Fruit fly (Drosophila melanogaster) whole organism, embryonic: ENCODE data around the gene natalisin.

Experiments used
- Aef1 ChIP-seq: fragments of 200-800 bp; sonication (Bioruptor generic); IDR thresholded peaks from 3 replicates; pipeline ENCODE4 v1.3.6; 2022; ENCODE audit warnings: missing biosample characterization, missing genetic modification characterization
- Atf-2 ChIP-seq: fragments of 200-800 bp; sonication (Bioruptor generic); optimal IDR thresholded peaks from 2 replicates; lab custom pipeline; 2016; ENCODE audit warnings: missing biosample characterization, missing genetic modification characterization
- Atf3 ChIP-seq: fragments of 200-800 bp; sonication (Bioruptor generic); optimal IDR thresholded peaks from 3 replicates; lab custom pipeline; 2016; ENCODE audit warnings: missing biosample characterization, missing genetic modification characterization
- Atf6 ChIP-seq: fragments of 200-800 bp; sonication (Bioruptor generic); IDR thresholded peaks from 2 replicates; pipeline ENCODE4 v1.3.6; 2022; ENCODE audit warnings: missing biosample characterization, missing genetic modification characterization
- Bgb ChIP-seq: fragments of 200-800 bp; sonication (Bioruptor generic); IDR thresholded peaks from 2 replicates; pipeline ENCODE4 v1.3.6; 2022; ENCODE audit warnings: missing biosample characterization, missing genetic modification characterization; ENCODE audit not compliant: partially characterized antibody
- Bteb2 ChIP-seq: fragments of 200-800 bp; sonication (Bioruptor generic); optimal IDR thresholded peaks from 2 replicates; lab custom pipeline; 2016; ENCODE audit warnings: missing biosample characterization, missing genetic modification characterization
- CG11247 ChIP-seq: fragments of 200-800 bp; sonication (Bioruptor generic); IDR thresholded peaks from 2 replicates; pipeline ENCODE4 v1.3.6; 2022; ENCODE audit warnings: missing biosample characterization, missing genetic modification characterization
- CG16813 ChIP-seq: fragments of 200-800 bp; sonication (Bioruptor generic); IDR thresholded peaks from 3 replicates; pipeline ENCODE4 v1.3.6; 2022; ENCODE audit warnings: missing biosample characterization, missing genetic modification characterization; ENCODE audit not compliant: partially characterized antibody
- CG17802 ChIP-seq: fragments of 200-800 bp; sonication (Bioruptor generic); optimal IDR thresholded peaks from 2 replicates; lab custom pipeline; 2018; ENCODE audit warnings: missing biosample characterization, mild to moderate bottlenecking, missing genetic modification characterization, moderate library complexity
- CG17829 ChIP-seq: fragments of 200-800 bp; optimal IDR thresholded peaks from 2 replicates; lab custom pipeline; 2019; ENCODE audit warnings: missing biosample characterization, mild to moderate bottlenecking, missing genetic modification characterization, moderate library complexity
- CG18619 ChIP-seq: fragments of 200-800 bp; sonication (Bioruptor generic); optimal IDR thresholded peaks from 3 replicates; lab custom pipeline; 2017; ENCODE audit warnings: missing biosample characterization, mild to moderate bottlenecking, missing genetic modification characterization
- CG31388 ChIP-seq: fragments of 200-800 bp; sonication (Bioruptor generic); optimal IDR thresholded peaks from 2 replicates; lab custom pipeline; 2016; ENCODE audit warnings: missing biosample characterization, missing genetic modification characterization
- CG33557 ChIP-seq: fragments of 200-800 bp; sonication (Bioruptor generic); optimal IDR thresholded peaks from 2 replicates; lab custom pipeline; 2019; ENCODE audit warnings: missing biosample characterization, mild to moderate bottlenecking, missing genetic modification characterization, moderate library complexity
- CG6175 ChIP-seq: fragments of 200-800 bp; sonication (Bioruptor generic); IDR thresholded peaks from 3 replicates; pipeline ENCODE4 v1.3.6; 2022; ENCODE audit warnings: missing biosample characterization, missing genetic modification characterization
- CG6272 ChIP-seq: fragments of 200-800 bp; sonication (Bioruptor generic); IDR thresholded peaks from 2 replicates; pipeline ENCODE4 v1.3.6; 2022; ENCODE audit warnings: missing biosample characterization, missing genetic modification characterization
- CG6813 ChIP-seq: fragments of 200-800 bp; sonication (Bioruptor generic); optimal IDR thresholded peaks from 2 replicates; lab custom pipeline; 2017; ENCODE audit warnings: missing biosample characterization, missing genetic modification characterization, mild to moderate bottlenecking, moderate library complexity, missing genetic modification reagents
- CG7271 ChIP-seq: fragments of 200-800 bp; sonication (Bioruptor generic); optimal IDR thresholded peaks from 2 replicates; lab custom pipeline; 2018; ENCODE audit warnings: missing biosample characterization, mild to moderate bottlenecking, missing genetic modification characterization, moderate library complexity
- CG7745 ChIP-seq: fragments of 200-800 bp; sonication (Bioruptor generic); optimal IDR thresholded peaks from 2 replicates; lab custom pipeline; 2018; ENCODE audit warnings: missing biosample characterization, mild to moderate bottlenecking, missing genetic modification characterization, moderate library complexity
- CG7786 ChIP-seq: fragments of 200-800 bp; sonication (Bioruptor generic); optimal IDR thresholded peaks from 2 replicates; lab custom pipeline; 2016; ENCODE audit warnings: missing biosample characterization, missing genetic modification characterization
- CG9817 ChIP-seq: fragments of 200-800 bp; sonication (Bioruptor generic); optimal IDR thresholded peaks from 2 replicates; lab custom pipeline; 2018; ENCODE audit warnings: missing biosample characterization, mild to moderate bottlenecking, missing genetic modification characterization, moderate library complexity
- CG9932 ChIP-seq: fragments of 200-800 bp; sonication (Bioruptor generic); IDR thresholded peaks from 2 replicates; pipeline ENCODE4 v1.3.6; 2022; ENCODE audit warnings: missing biosample characterization, missing genetic modification characterization
- Gsc ChIP-seq: fragments of 200-800 bp; sonication (Bioruptor generic); IDR thresholded peaks from 2 replicates; pipeline ENCODE4 v1.3.6; 2022; ENCODE audit warnings: missing biosample characterization, missing genetic modification characterization
- Gug ChIP-seq: fragments of 200-800 bp; sonication (Bioruptor generic); IDR thresholded peaks from 4 replicates; pipeline ENCODE4 v1.3.6; 2022; ENCODE audit warnings: missing biosample characterization, missing genetic modification characterization
- Hey ChIP-seq: fragments of 200-800 bp; sonication (Bioruptor generic); optimal IDR thresholded peaks from 3 replicates; lab custom pipeline; 2018; ENCODE audit warnings: missing biosample characterization, mild to moderate bottlenecking, missing genetic modification characterization
- Hr51 ChIP-seq, 2 experiments: fragments of 200-800 bp; sonication (Bioruptor generic); optimal IDR thresholded peaks; 2 replicates in 1 of 2; 3 replicates in 1 of 2; lab custom pipeline; 2016 to 2018; ENCODE audit warnings: missing biosample characterization in 2 of 2, missing genetic modification characterization in 2 of 2, mild to moderate bottlenecking in 1 of 2, moderate library complexity in 1 of 2
- Jarid2 ChIP-seq: fragments of 200-800 bp; sonication (Bioruptor generic); optimal IDR thresholded peaks from 3 replicates; lab custom pipeline; 2017; ENCODE audit warnings: mild to moderate bottlenecking, missing biosample characterization, missing genetic modification reagents, missing genetic modification characterization
- MTF-1 ChIP-seq: fragments of 200-800 bp; sonication (Bioruptor generic); optimal IDR thresholded peaks from 2 replicates; lab custom pipeline; 2018; ENCODE audit warnings: missing biosample characterization, mild to moderate bottlenecking, missing genetic modification characterization, borderline replicate concordance
- Meics ChIP-seq: fragments of 200-800 bp; sonication (Bioruptor generic); optimal IDR thresholded peaks from 2 replicates; lab custom pipeline; 2017; ENCODE audit warnings: missing biosample characterization, mild to moderate bottlenecking, missing genetic modification characterization
- Neu2 ChIP-seq: fragments of 200-800 bp; sonication (Bioruptor generic); optimal IDR thresholded peaks from 3 replicates; lab custom pipeline; 2016; ENCODE audit warnings: missing biosample characterization, missing genetic modification characterization, borderline replicate concordance
- Optix ChIP-seq: fragments of 200-800 bp; sonication (Bioruptor generic); IDR thresholded peaks from 3 replicates; pipeline ENCODE4 v1.3.6; 2022; ENCODE audit warnings: missing biosample characterization, missing genetic modification characterization
- Six4 ChIP-seq: fragments of 200-800 bp; sonication (Bioruptor generic); optimal IDR thresholded peaks from 2 replicates; lab custom pipeline; 2016; ENCODE audit warnings: missing biosample characterization, missing genetic modification characterization
- Taf1 ChIP-seq: fragments of 200-800 bp; sonication (Bioruptor generic); IDR thresholded peaks from 2 replicates; pipeline ENCODE4 v1.3.6; 2022; ENCODE audit warnings: missing biosample characterization, missing genetic modification characterization
- Trl ChIP-seq, 3 experiments: fragments of >200 bp in 2 of 3; fragments of 200-800 bp in 1 of 3; sonication (Bioruptor generic) in 1 of 3; optimal IDR thresholded peaks; 2 replicates in 1 of 3; 3 replicates in 2 of 3; lab custom pipeline; 2016 to 2017; ENCODE audit warnings: missing biosample characterization in 1 of 3, missing genetic modification characterization in 1 of 3
- Xrp1 ChIP-seq: fragments of 200-800 bp; sonication (Bioruptor generic); IDR thresholded peaks from 2 replicates; pipeline ENCODE4 v1.3.6; 2022; ENCODE audit warnings: missing biosample characterization, missing genetic modification characterization
- ab ChIP-seq: fragments of 200-800 bp; sonication (Bioruptor generic); optimal IDR thresholded peaks from 2 replicates; lab custom pipeline; 2016; ENCODE audit warnings: missing biosample characterization, missing genetic modification characterization
- ara ChIP-seq: fragments of 200-800 bp; sonication (Bioruptor generic); IDR thresholded peaks from 2 replicates; pipeline ENCODE4 v1.3.6; 2022; ENCODE audit warnings: missing biosample characterization, missing genetic modification characterization
- bab2 ChIP-seq: fragments of 200-800 bp; sonication (Bioruptor generic); optimal IDR thresholded peaks from 2 replicates; lab custom pipeline; 2016; ENCODE audit warnings: missing biosample characterization, missing genetic modification characterization
- btn ChIP-seq: fragments of 200-800 bp; sonication (Bioruptor generic); optimal IDR thresholded peaks from 2 replicates; lab custom pipeline; 2016; ENCODE audit warnings: missing biosample characterization, missing genetic modification characterization
- cato ChIP-seq: fragments of 200-800 bp; sonication (Bioruptor generic); optimal IDR thresholded peaks from 2 replicates; lab custom pipeline; 2016; ENCODE audit warnings: missing biosample characterization, missing genetic modification characterization, borderline replicate concordance
- cwo ChIP-seq: fragments of 200-800 bp; sonication (Bioruptor generic); optimal IDR thresholded peaks from 3 replicates; lab custom pipeline; 2017; ENCODE audit warnings: missing biosample characterization, missing genetic modification characterization, mild to moderate bottlenecking, moderate library complexity, missing genetic modification reagents
- esg ChIP-seq: fragments of 200-800 bp; sonication (Bioruptor generic); conservative IDR thresholded peaks from 2 replicates; pipeline ENCODE4 v1.3.6; 2022; ENCODE audit warnings: missing biosample characterization, missing genetic modification characterization
- insv ChIP-seq, 2 experiments: fragments of 200-800 bp; sonication (Bioruptor generic); optimal IDR thresholded peaks; 3 replicates each; lab custom pipeline; 2016 to 2018; ENCODE audit warnings: missing biosample characterization in 2 of 2, missing genetic modification characterization in 2 of 2
- inv ChIP-seq: fragments of 200-800 bp; sonication (Bioruptor generic); IDR thresholded peaks from 2 replicates; pipeline ENCODE4 v1.3.6; 2022; ENCODE audit warnings: missing biosample characterization, missing genetic modification characterization; ENCODE audit not compliant: partially characterized antibody
- nau ChIP-seq: fragments of 200-800 bp; sonication (Bioruptor generic); optimal IDR thresholded peaks from 3 replicates; lab custom pipeline; 2017; ENCODE audit warnings: missing biosample characterization, mild to moderate bottlenecking, missing genetic modification characterization, missing genetic modification reagents
- otp ChIP-seq: fragments of 200-800 bp; sonication (Bioruptor generic); IDR thresholded peaks from 3 replicates; pipeline ENCODE4, ENCODE4 v1.3.6; 2022; ENCODE audit warnings: missing biosample characterization, missing genetic modification characterization
- phol ChIP-seq: fragments of 200-800 bp; sonication (Bioruptor generic); optimal IDR thresholded peaks from 3 replicates; lab custom pipeline; 2018; ENCODE audit warnings: missing biosample characterization, mild to moderate bottlenecking, missing genetic modification characterization, moderate library complexity
- shn ChIP-seq: fragments of 200-800 bp; sonication (Bioruptor generic); optimal IDR thresholded peaks from 3 replicates; lab custom pipeline; 2016; ENCODE audit warnings: missing biosample characterization, missing genetic modification characterization
- sr ChIP-seq: fragments of 200-800 bp; sonication (Bioruptor generic); IDR thresholded peaks from 3 replicates; pipeline ENCODE4 v1.3.6; 2022; ENCODE audit warnings: missing biosample characterization, missing genetic modification characterization
- trem ChIP-seq: fragments of 200-800 bp; optimal IDR thresholded peaks from 3 replicates; lab custom pipeline; 2019; ENCODE audit warnings: missing biosample characterization, mild to moderate bottlenecking, missing genetic modification characterization, moderate library complexity

natalisin gene

dm6 chr3R:14391281-14391680, 27.1 kb upstream of the natalisin start (continued):
- TF ChIP-seq CG6813 (GFP tag; lab: Kevin White, UChicago) (peak; percentile 77), Trl (optimal IDR thresholded peaks at IDR 0.05; lab: Kevin White, UChicago) (no peak), Trl (GFP tag; optimal IDR thresholded peaks at IDR 0.05; lab: Kevin White, UChicago) (peak; percentile 77), Atf6 (peak; percentile 72), bab2 (GFP tag; lab: Kevin White, UChicago) (peak; percentile 97), ab (GFP tag; lab: Kevin White, UChicago) (no peak), CG16813 (GFP tag; lab: Robert Waterston, UW) (no peak; the same call in 2 of the 3 replicates), Neu2 (GFP tag; lab: Kevin White, UChicago) (no peak), CG11247 (GFP tag; lab: Robert Waterston, UW) (peak; percentile 97), CG17829 (tag; lab: Kevin White, UChicago) (peak; percentile 91), Optix (GFP tag; lab: Robert Waterston, UW) (peak; percentile 87), Xrp1 (GFP tag; lab: Robert Waterston, UW) (peak; percentile 69), CG31388 (GFP tag; lab: Kevin White, UChicago) (peak; percentile 75), CG33557 (GFP tag; lab: Kevin White, UChicago) (no peak), Taf1 (GFP tag; lab: Robert Waterston, UW) (peak; percentile 80), CG6272 (GFP tag; lab: Robert Waterston, UW) (peak; percentile 45; the same call in 1 of the 2 replicates), sr (peak; percentile 73), Six4 (peak; percentile 88), Atf-2 (peak; percentile 40), Bteb2 (GFP tag; lab: Kevin White, UChicago) (no peak), trem (tag; lab: Kevin White, UChicago) (peak; percentile 62), inv (GFP tag; lab: Robert Waterston, UW) (no peak; the same call in 1 of the 2 replicates), Gsc (GFP tag; lab: Robert Waterston, UW) (peak; percentile 65), btn (GFP tag; lab: Kevin White, UChicago) (peak; percentile 54), Jarid2 (GFP tag; lab: Kevin White, UChicago) (peak; percentile 72), CG18619 (GFP tag; lab: Kevin White, UChicago) (peak; percentile 55), CG7271 (tag; lab: Kevin White, UChicago) (peak; percentile 47), Hr51 (GFP tag; optimal IDR thresholded peaks at IDR 0.05; lab: Kevin White, UChicago) (peak in 1 of 2 experiments; percentile 29), phol (tag; lab: Kevin White, UChicago) (peak; percentile 67), cato (no peak), CG7745 (no peak), CG17802 (peak; percentile 75), shn (GFP tag; lab: Kevin White, UChicago) (peak; percentile 28), Hey (no peak), CG9817 (tag; lab: Kevin White, UChicago) (peak; percentile 85), cwo (GFP tag; lab: Kevin White, UChicago) (peak; percentile 41), otp (peak; percentile 89), Meics (GFP tag; lab: Kevin White, UChicago) (peak; percentile 92), nau (GFP tag; lab: Kevin White, UChicago) (peak; percentile 82), esg (peak; percentile 70), Aef1 (GFP tag; lab: Robert Waterston, UW) (peak; percentile 91), Bgb (GFP tag; lab: Robert Waterston, UW) (peak; percentile 53; the same call in 1 of the 2 replicates), insv (GFP tag; optimal IDR thresholded peaks at IDR 0.05; lab: Kevin White, UChicago) (peak in 1 of 2 experiments; percentile 15), Atf3 (GFP tag; lab: Kevin White, UChicago) (peak; percentile 30), MTF-1 (GFP tag; lab: Kevin White, UChicago) (peak; percentile 90), CG9932 (GFP tag; lab: Robert Waterston, UW) (peak; percentile 95), CG7786 (peak; percentile 34), CG6175 (GFP tag; lab: Robert Waterston, UW) (peak; percentile 83), Gug (GFP tag; lab: Robert Waterston, UW) (peak; percentile 95), ara (GFP tag; lab: Robert Waterston, UW) (peak; percentile 86)
